Worm (Caenorhabditis elegans) whole organism, L2 larva: ENCODE results near the gene coh-1.
A peak's percentile ranks its signal among the peaks of the same experiment; 100 is the strongest.

ENCODE experiments used
- F13H6.1 ChIP-seq: sonication (generic microtip); optimal IDR thresholded peaks from 2 replicates; lab custom pipeline; 2016; ENCODE audit warnings: missing genetic modification characterization, missing compliant biosample characterization
- R02D3.7 ChIP-seq: fragments of 150-350 bp; optimal IDR thresholded peaks from 2 replicates; lab custom pipeline; 2014; ENCODE audit warnings: missing biosample characterization, missing genetic modification characterization
- Y55F3AM.14 ChIP-seq: fragments of 200-800 bp; sonication (Bioruptor generic); optimal IDR thresholded peaks from 2 replicates; lab custom pipeline; 2018; ENCODE audit warnings: mild to moderate bottlenecking, missing genetic modification characterization, missing compliant biosample characterization
- ZK546.5 ChIP-seq: sonication (generic microtip); optimal IDR thresholded peaks from 2 replicates; lab custom pipeline; 2017; ENCODE audit warnings: missing biosample characterization, missing genetic modification characterization
- alr-1 ChIP-seq: fragments of 150-350 bp; optimal IDR thresholded peaks from 2 replicates; lab custom pipeline; 2014; ENCODE audit warnings: missing biosample characterization, missing genetic modification characterization
- aly-2 ChIP-seq: fragments of 150-350 bp; optimal IDR thresholded peaks from 2 replicates; lab custom pipeline; 2014; ENCODE audit warnings: missing biosample characterization, missing genetic modification characterization
- ama-1 ChIP-seq: fragments of 150-350 bp; optimal IDR thresholded peaks from 2 replicates; lab custom pipeline; 2018; ENCODE audit warnings: inconsistent platforms
- blmp-1 ChIP-seq: sonication (generic microtip); optimal IDR thresholded peaks from 2 replicates; lab custom pipeline; 2017; ENCODE audit warnings: missing genetic modification characterization, mild to moderate bottlenecking, missing compliant biosample characterization, antibody characterized with exemption, moderate library complexity; ENCODE audit not compliant: insufficient read depth
- ceh-16 ChIP-seq: fragments of 150-350 bp; optimal IDR thresholded peaks from 2 replicates; lab custom pipeline; 2014; ENCODE audit warnings: missing biosample characterization, missing genetic modification characterization
- ceh-82 ChIP-seq: fragments of 150-350 bp; optimal IDR thresholded peaks from 2 replicates; lab custom pipeline; 2014; ENCODE audit warnings: missing biosample characterization, missing genetic modification characterization
- dmd-4 ChIP-seq: sonication (generic microtip); optimal IDR thresholded peaks from 2 replicates; lab custom pipeline; 2017; ENCODE audit warnings: missing biosample characterization, missing genetic modification characterization
- elt-3 ChIP-seq: sonication (generic microtip); optimal IDR thresholded peaks from 2 replicates; lab custom pipeline; 2017; ENCODE audit warnings: missing biosample characterization, missing genetic modification characterization
- gmeb-1 ChIP-seq: fragments of 150-350 bp; optimal IDR thresholded peaks from 2 replicates; lab custom pipeline; 2014; ENCODE audit warnings: missing biosample characterization, missing genetic modification characterization
- lin-13 ChIP-seq: fragments of 150-350 bp; optimal IDR thresholded peaks from 2 replicates; lab custom pipeline; 2014; ENCODE audit warnings: missing biosample characterization, missing genetic modification reagents, missing genetic modification characterization
- lsy-2 ChIP-seq, 2 experiments: fragments of 150-350 bp in 1 of 2; sonication (generic microtip) in 1 of 2; optimal IDR thresholded peaks; 2 replicates each; lab custom pipeline; 2014 to 2017; ENCODE audit warnings: missing biosample characterization in 2 of 2, missing genetic modification characterization in 2 of 2
- mab-5 ChIP-seq: fragments of 150-350 bp; optimal IDR thresholded peaks from 2 replicates; lab custom pipeline; 2014; ENCODE audit warnings: missing biosample characterization, missing genetic modification characterization
- nhr-10 ChIP-seq: sonication (generic microtip); optimal IDR thresholded peaks from 2 replicates; lab custom pipeline; 2017; ENCODE audit warnings: missing biosample characterization, missing genetic modification characterization
- nhr-11 ChIP-seq: fragments of 150-350 bp; optimal IDR thresholded peaks from 2 replicates; lab custom pipeline; 2014; ENCODE audit warnings: missing biosample characterization, missing genetic modification characterization
- nhr-21 ChIP-seq: fragments of 150-350 bp; optimal IDR thresholded peaks from 2 replicates; lab custom pipeline; 2014; ENCODE audit warnings: missing biosample characterization, missing genetic modification characterization
- nhr-25 ChIP-seq: fragments of 150-350 bp; sonication (generic microtip); optimal IDR thresholded peaks from 3 replicates; lab custom pipeline; 2014; ENCODE audit warnings: missing biosample characterization, missing genetic modification characterization
- nhr-6 ChIP-seq: fragments of 150-350 bp; optimal IDR thresholded peaks from 2 replicates; lab custom pipeline; 2014; ENCODE audit warnings: missing biosample characterization, missing genetic modification characterization
- nhr-77 ChIP-seq: fragments of 150-350 bp; optimal IDR thresholded peaks from 2 replicates; lab custom pipeline; 2014; ENCODE audit warnings: missing biosample characterization, missing genetic modification characterization
- peb-1 ChIP-seq: fragments of 150-350 bp; optimal IDR thresholded peaks from 2 replicates; lab custom pipeline; 2014; ENCODE audit warnings: missing biosample characterization, missing genetic modification characterization
- sem-4 ChIP-seq: fragments of 150-350 bp; optimal IDR thresholded peaks from 2 replicates; lab custom pipeline; 2014; ENCODE audit warnings: missing biosample characterization, missing genetic modification reagents, missing genetic modification characterization
- skn-1 ChIP-seq: sonication (generic microtip); optimal IDR thresholded peaks from 2 replicates; lab custom pipeline; 2017; ENCODE audit warnings: missing biosample characterization, missing genetic modification characterization
- sma-3 ChIP-seq: sonication (generic microtip); optimal IDR thresholded peaks from 2 replicates; lab custom pipeline; 2016; ENCODE audit warnings: missing genetic modification reagents, missing genetic modification characterization, missing compliant biosample characterization
- sma-9 ChIP-seq, 2 experiments: fragments of 150-350 bp in 1 of 2; sonication (generic microtip) in 1 of 2; optimal IDR thresholded peaks; 2 replicates each; lab custom pipeline; 2014 to 2016; ENCODE audit warnings: missing genetic modification characterization in 2 of 2, mild to moderate bottlenecking in 1 of 2, missing biosample characterization in 1 of 2, missing compliant biosample characterization in 1 of 2, missing genetic modification reagents in 1 of 2, moderate library complexity in 1 of 2
- snpc-4 ChIP-seq: fragments of 150-350 bp; optimal IDR thresholded peaks from 2 replicates; lab custom pipeline; 2014; ENCODE audit warnings: missing biosample characterization, missing genetic modification characterization
- unc-39 ChIP-seq: fragments of 150-350 bp; optimal IDR thresholded peaks from 2 replicates; lab custom pipeline; 2014; ENCODE audit warnings: missing biosample characterization, missing genetic modification characterization
- zag-1 ChIP-seq: fragments of 150-350 bp; optimal IDR thresholded peaks from 2 replicates; lab custom pipeline; 2014; ENCODE audit warnings: missing biosample characterization, missing genetic modification characterization
- ztf-1 ChIP-seq: fragments of 200-800 bp; sonication (Bioruptor generic); conservative IDR thresholded peaks from 2 replicates; pipeline ENCODE4 v1.3.6; 2022; ENCODE audit warnings: missing genetic modification characterization, missing compliant biosample characterization
- ztf-4 ChIP-seq: fragments of 150-350 bp; optimal IDR thresholded peaks from 2 replicates; lab custom pipeline; 2014; ENCODE audit warnings: missing biosample characterization, missing genetic modification characterization

The coh-1 gene

DNA sequence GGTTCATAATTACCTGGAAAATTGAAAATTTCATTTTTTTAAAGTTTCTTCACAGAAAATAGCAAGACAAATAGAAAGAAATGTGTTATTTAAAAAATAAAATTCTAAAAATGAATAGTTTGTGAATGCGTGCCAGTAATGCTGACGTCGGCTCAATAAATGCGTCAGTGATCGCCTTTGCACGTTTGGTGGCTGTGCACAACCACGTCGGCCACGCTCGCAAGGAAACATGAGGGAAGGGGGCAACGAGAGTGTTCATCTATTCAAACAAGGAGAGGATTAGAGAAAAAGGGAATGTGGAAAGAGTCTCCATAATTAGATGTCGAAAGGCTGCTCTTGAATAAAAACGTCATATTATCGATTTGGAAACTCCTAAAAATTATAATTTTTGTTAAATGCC lies 26.2 kb upstream of the coh-1 start, which contains the start of gene uggt-1 (continued):
- peak; percentile 27 for TF ChIP-seq ceh-16 (tag; lab: Kevin White, UChicago)
- peak; percentile 55 for TF ChIP-seq snpc-4 (tag; lab: Kevin White, UChicago)
- TF ChIP-seq zag-1 (tag; lab: Kevin White, UChicago) = peak; percentile 93
- TF ChIP-seq nhr-77 (tag; lab: Kevin White, UChicago) = peak; percentile 46
- no peak for TF ChIP-seq elt-3 (tag; lab: Kevin White, UChicago)
- no peak for TF ChIP-seq R02D3.7 (tag; lab: Kevin White, UChicago)
- peak; percentile 82 for TF ChIP-seq nhr-6 (tag; lab: Kevin White, UChicago)
- no peak for TF ChIP-seq peb-1 (tag; lab: Kevin White, UChicago)
- TF ChIP-seq aly-2 (tag; lab: Kevin White, UChicago) = no peak
- TF ChIP-seq sma-3 (GFP tag; lab: Kevin White, UChicago) = peak; percentile 88
- TF ChIP-seq sma-9 (GFP tag; optimal IDR thresholded peaks at IDR 0.05; lab: Kevin White, UChicago) = peak; percentile 93
- TF ChIP-seq sma-9 (tag; optimal IDR thresholded peaks at IDR 0.05; lab: Kevin White, UChicago) = no peak
- no peak for TF ChIP-seq ztf-1 (GFP tag; lab: Robert Waterston, UW)
- peak; percentile 79 for TF ChIP-seq mab-5 (tag; lab: Kevin White, UChicago)

DNA sequence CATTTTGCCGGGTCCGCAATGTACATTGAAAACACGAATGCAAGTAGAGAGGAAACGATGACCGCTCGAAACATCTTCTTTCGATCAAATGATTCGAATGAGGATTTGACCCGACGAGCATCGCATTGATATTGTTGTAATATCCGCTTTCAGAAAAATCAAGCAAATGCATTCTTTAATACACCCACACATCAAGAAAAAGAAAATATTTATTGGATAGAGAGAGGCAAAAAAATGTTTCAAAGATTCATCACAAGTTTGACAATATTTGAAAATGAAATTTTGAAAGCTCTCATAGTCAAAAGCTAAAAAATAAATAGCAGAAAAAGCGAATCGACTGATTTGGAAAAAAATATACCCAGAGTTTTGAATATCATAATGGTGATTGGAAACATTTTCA lies 20.7 kb upstream of the coh-1 start, which contains the start of gene try-14:
Gene try-14, minus strand, starts transcription at position 101 of the 400 bp plus-strand sequence.
- TF ChIP-seq nhr-11 (tag; lab: Kevin White, UChicago) (no peak), lsy-2 (tag; optimal IDR thresholded peaks at IDR 0.05; lab: Kevin White, UChicago) (no peak), dmd-4 (tag; lab: Kevin White, UChicago) (no peak), mab-5 (tag; lab: Kevin White, UChicago) (no peak), ceh-16 (tag; lab: Kevin White, UChicago) (no peak), unc-39 (no peak), ztf-4 (tag; lab: Kevin White, UChicago) (no peak), ceh-82 (no peak), gmeb-1 (tag; lab: Kevin White, UChicago) (no peak), aly-2 (tag; lab: Kevin White, UChicago) (no peak), alr-1 (tag; lab: Kevin White, UChicago) (no peak), nhr-21 (tag; lab: Kevin White, UChicago) (no peak), R02D3.7 (tag; lab: Kevin White, UChicago) (no peak), blmp-1 (tag; lab: Kevin White, UChicago) (no peak), ztf-1 (GFP tag; lab: Robert Waterston, UW) (no peak)

DNA sequence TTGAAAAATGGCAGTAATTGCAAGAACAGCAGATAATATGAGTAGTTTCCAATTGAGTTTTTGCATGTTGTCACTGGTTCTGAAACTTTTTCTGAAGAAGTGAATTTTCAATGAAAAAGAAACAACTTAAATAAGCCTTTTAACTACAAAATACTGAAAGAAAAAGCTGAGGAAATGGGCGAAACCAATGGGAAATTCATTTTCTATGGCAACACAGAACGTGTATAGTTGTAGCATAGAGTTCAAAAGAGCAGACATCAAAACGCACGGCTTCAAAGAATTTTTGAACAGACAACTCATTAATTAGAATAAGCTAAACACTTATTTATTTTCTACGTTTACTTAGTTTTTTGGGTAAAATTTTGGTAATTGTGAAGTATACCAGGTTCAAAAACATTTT lies 18.2 kb upstream of the coh-1 start, which contains the start of gene F48E3.2:
Gene F48E3.2, minus strand, starts transcription at position 101 of the 400 bp plus-strand sequence.
- TF ChIP-seq R02D3.7 (tag; lab: Kevin White, UChicago) (no peak), gmeb-1 (tag; lab: Kevin White, UChicago) (no peak), ceh-16 (tag; lab: Kevin White, UChicago) (no peak), nhr-10 (no peak), sma-3 (GFP tag; lab: Kevin White, UChicago) (no peak), mab-5 (tag; lab: Kevin White, UChicago) (no peak), nhr-11 (tag; lab: Kevin White, UChicago) (no peak), sem-4 (tag; lab: Kevin White, UChicago) (no peak), ama-1 (lab: Kevin White, UChicago) (no peak), lin-13 (GFP tag; lab: Kevin White, UChicago) (no peak), ZK546.5 (tag; lab: Kevin White, UChicago) (no peak), skn-1 (tag; lab: Kevin White, UChicago) (no peak), peb-1 (tag; lab: Kevin White, UChicago) (no peak), Y55F3AM.14 (GFP tag; lab: Kevin White, UChicago) (no peak), elt-3 (tag; lab: Kevin White, UChicago) (no peak), F13H6.1 (no peak), nhr-25 (tag; lab: Kevin White, UChicago) (no peak)
- TF ChIP-seq, all 48 proteins: peak for 0

DNA sequence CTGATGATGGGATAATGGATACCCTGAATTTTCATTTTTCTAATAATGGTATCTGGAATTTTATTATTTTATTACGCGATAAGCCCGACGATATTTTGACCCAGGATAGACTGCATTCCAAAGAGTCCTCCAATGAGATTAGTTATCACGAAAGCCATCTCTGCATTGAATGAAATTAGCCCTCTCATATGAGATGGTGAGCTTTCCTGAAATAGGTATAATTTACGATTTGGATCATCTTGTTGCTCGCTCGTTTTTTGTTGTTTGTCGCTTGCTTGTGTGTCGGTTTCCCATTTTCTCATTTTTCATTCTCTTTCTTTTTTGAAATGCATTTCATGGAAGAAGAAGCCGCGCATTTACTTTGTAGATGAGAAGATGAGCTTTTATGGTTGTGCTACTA lies 16.7 kb upstream of the coh-1 start:
- TF ChIP-seq ztf-1 (GFP tag; lab: Robert Waterston, UW) = no peak
- TF ChIP-seq blmp-1 (tag; lab: Kevin White, UChicago) = no peak
- no peak for TF ChIP-seq nhr-21 (tag; lab: Kevin White, UChicago)
- no peak for TF ChIP-seq sma-9 (GFP tag; optimal IDR thresholded peaks at IDR 0.05; lab: Kevin White, UChicago)
- no peak for TF ChIP-seq sma-9 (tag; optimal IDR thresholded peaks at IDR 0.05; lab: Kevin White, UChicago)
- no peak for TF ChIP-seq lsy-2 (tag; optimal IDR thresholded peaks at IDR 0.05; lab: Kevin White, UChicago)
- TF ChIP-seq, all 48 proteins: peak for 0
